Worm (Caenorhabditis elegans) whole organism, early embryonic: ENCODE results near the gene oac-53.

ENCODE experiments used
- B0310.2 ChIP-seq: sonication (generic microtip); optimal IDR thresholded peaks from 2 replicates; lab custom pipeline; 2016; ENCODE audit warnings: mild to moderate bottlenecking, missing genetic modification characterization, missing compliant biosample characterization
- F13C5.2 ChIP-seq: sonication (generic microtip); optimal IDR thresholded peaks from 2 replicates; lab custom pipeline; 2017; ENCODE audit warnings: mild to moderate bottlenecking, missing genetic modification characterization, inconsistent platforms, missing compliant biosample characterization
- aly-1 ChIP-seq: sonication (generic microtip); optimal IDR thresholded peaks from 2 replicates; lab custom pipeline; 2016; ENCODE audit warnings: missing genetic modification characterization, missing compliant biosample characterization
- ama-1 ChIP-seq: fragments of 150-350 bp; optimal IDR thresholded peaks from 2 replicates; lab custom pipeline; 2014
- ceh-13 ChIP-seq: fragments of 200-800 bp; sonication (Bioruptor generic); optimal IDR thresholded peaks from 2 replicates; lab custom pipeline; 2018; ENCODE audit warnings: mild to moderate bottlenecking, missing genetic modification characterization, missing compliant biosample characterization
- ceh-36 ChIP-seq: sonication (generic microtip); optimal IDR thresholded peaks from 2 replicates; lab custom pipeline; 2016; ENCODE audit warnings: missing genetic modification characterization, inconsistent platforms, missing compliant biosample characterization
- flt-1 ChIP-seq: fragments of 200-800 bp; sonication (Bioruptor generic); IDR thresholded peaks from 2 replicates; pipeline ENCODE4 v1.3.6; 2022; ENCODE audit warnings: missing genetic modification characterization, missing compliant biosample characterization
- hmg-4 ChIP-seq: fragments of 200-800 bp; sonication (Bioruptor generic); optimal IDR thresholded peaks from 2 replicates; lab custom pipeline; 2018; ENCODE audit warnings: mild to moderate bottlenecking, missing genetic modification characterization, missing compliant biosample characterization
- hnd-1 ChIP-seq: sonication (generic microtip); optimal IDR thresholded peaks from 2 replicates; lab custom pipeline; 2016; ENCODE audit warnings: missing genetic modification characterization, missing compliant biosample characterization
- scrt-1 ChIP-seq: fragments of 200-800 bp; sonication (Bioruptor generic); IDR thresholded peaks from 2 replicates; pipeline ENCODE4 v1.3.6; 2022; ENCODE audit warnings: missing genetic modification characterization, missing compliant biosample characterization
- tbx-11 ChIP-seq: fragments of 200-800 bp; sonication (Bioruptor generic); IDR thresholded peaks from 2 replicates; pipeline ENCODE4 v1.3.6; 2022; ENCODE audit warnings: missing genetic modification characterization, missing compliant biosample characterization
- tbx-37 ChIP-seq: fragments of 200-800 bp; sonication (Bioruptor generic); conservative IDR thresholded peaks from 2 replicates; pipeline ENCODE4 v1.3.6; 2022; ENCODE audit warnings: missing genetic modification reagents, missing genetic modification characterization, missing compliant biosample characterization
- tra-4 ChIP-seq: sonication (generic microtip); optimal IDR thresholded peaks from 2 replicates; lab custom pipeline; 2017; ENCODE audit warnings: missing genetic modification characterization, missing compliant biosample characterization

ce11 chrV:16596102-16596501 is 31.7 kb downstream of the oac-53 start:
- TF ChIP-seq ama-1 (lab: Kevin White, UChicago), result no peak
- no peak for TF ChIP-seq tbx-11 (GFP tag; lab: Robert Waterston, UW)
- no peak for TF ChIP-seq flt-1 (GFP tag; lab: Robert Waterston, UW)
- TF ChIP-seq F13C5.2 (tag; lab: Kevin White, UChicago), result no peak
- TF ChIP-seq aly-1 (tag; lab: Kevin White, UChicago), result no peak
- TF ChIP-seq hnd-1 (tag; lab: Kevin White, UChicago), result no peak
- TF ChIP-seq scrt-1 (GFP tag; lab: Robert Waterston, UW), result no peak
- no peak for TF ChIP-seq ceh-36 (tag; lab: Kevin White, UChicago)
- TF ChIP-seq B0310.2, result no peak
- TF ChIP-seq hmg-4, result no peak
- TF ChIP-seq tbx-37 (GFP tag; lab: Robert Waterston, UW), result no peak
- TF ChIP-seq ceh-13, result no peak
- no peak for TF ChIP-seq tra-4 (tag; lab: Kevin White, UChicago)
